Worm (Caenorhabditis elegans): ENCODE results near the gene grl-19.

grl-19 gene

DNA sequence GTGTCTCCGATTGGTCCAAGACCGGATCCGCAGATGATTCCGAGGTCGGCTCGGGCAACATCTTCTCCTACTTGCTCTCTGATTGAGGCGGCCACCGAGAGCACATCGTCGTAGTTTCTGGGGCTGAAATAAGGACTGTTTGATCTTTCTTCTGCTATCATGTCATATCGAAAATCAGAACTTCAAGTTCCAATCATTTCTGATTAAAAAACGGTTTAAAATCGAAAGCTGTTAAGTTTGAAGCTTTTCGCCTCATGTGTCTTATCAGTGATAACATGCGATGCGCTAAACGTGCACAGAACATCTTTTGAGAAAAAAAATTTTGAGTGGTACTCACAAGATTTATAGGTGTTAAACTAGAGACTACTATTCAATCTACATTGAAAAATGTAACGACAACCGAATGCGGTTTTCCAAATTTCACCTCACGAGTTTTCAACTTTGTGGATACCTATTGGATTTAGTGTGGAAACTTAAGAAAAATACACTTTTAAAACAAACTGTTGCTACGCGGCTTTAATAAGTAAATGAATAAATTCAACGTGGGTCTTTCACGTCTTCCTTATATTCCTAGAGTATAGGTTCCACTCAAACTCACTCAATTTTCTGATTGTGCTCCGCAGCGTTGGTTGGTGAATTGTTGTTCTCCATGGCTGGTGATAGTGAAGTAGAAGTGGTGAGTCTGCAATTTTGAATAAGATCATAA, 41.8 kb upstream of the grl-19 start:
- TF ChIP-seq elt-2 (tag; optimal IDR thresholded peaks at IDR 0.05), result peak; percentile 54
- TF ChIP-seq fos-1 (tag; optimal IDR thresholded peaks at IDR 0.05), result no peak
- peak; percentile 8 for TF ChIP-seq pqm-1 (tag; optimal IDR thresholded peaks at IDR 0.05)

ce11 chrIV:293163-293755, 40.9 kb upstream of the grl-19 start:
- TF ChIP-seq daf-12 (tag; optimal IDR thresholded peaks at IDR 0.05) (no peak), pqm-1 (tag; optimal IDR thresholded peaks at IDR 0.05) (peak; percentile 15), R02D3.7 (tag; optimal IDR thresholded peaks at IDR 0.05) (no peak), ama-1 (optimal IDR thresholded peaks at IDR 0.05) (no peak), nhr-43 (tag; optimal IDR thresholded peaks at IDR 0.05; ENCODE audit: poor library complexity, severe bottlenecking) (no peak), ceh-9 (tag; optimal IDR thresholded peaks at IDR 0.05) (no peak), lin-15B (tag; optimal IDR thresholded peaks at IDR 0.05) (no peak), nhr-11 (tag; optimal IDR thresholded peaks at IDR 0.05) (no peak), jun-1 (tag; optimal IDR thresholded peaks at IDR 0.05) (peak; percentile 4)

- TF ChIP-seq lsy-12 (tag; optimal IDR thresholded peaks at IDR 0.05), result peak; percentile 37
- TF ChIP-seq ceh-28 (tag; optimal IDR thresholded peaks at IDR 0.05), result peak; percentile 8
- TF ChIP-seq nhr-77 (tag; optimal IDR thresholded peaks at IDR 0.05), result no peak
- no peak for TF ChIP-seq nhr-43 (tag; optimal IDR thresholded peaks at IDR 0.05; ENCODE audit: poor library complexity, severe bottlenecking)
- no peak for TF ChIP-seq tbx-2 (tag; optimal IDR thresholded peaks at IDR 0.05)
- peak; percentile 66 for TF ChIP-seq jun-1 (tag; optimal IDR thresholded peaks at IDR 0.05)
- no peak for TF ChIP-seq nhr-76 (tag; optimal IDR thresholded peaks at IDR 0.05)
- TF ChIP-seq ceh-9 (tag; optimal IDR thresholded peaks at IDR 0.05), result no peak
- TF ChIP-seq aly-2 (tag; optimal IDR thresholded peaks at IDR 0.05), result no peak
- peak; percentile 99 for TF ChIP-seq pqm-1 (tag; optimal IDR thresholded peaks at IDR 0.05)
- no peak for TF ChIP-seq elt-3 (tag; optimal IDR thresholded peaks at IDR 0.05)
- peak; percentile 72 for TF ChIP-seq pha-4 (tag; optimal IDR thresholded peaks at IDR 0.05)
- TF ChIP-seq ama-1 (optimal IDR thresholded peaks at IDR 0.05), result peak; percentile 44
- TF ChIP-seq elt-2 (tag; optimal IDR thresholded peaks at IDR 0.05), result peak; percentile 96
- TF ChIP-seq fos-1 (tag; optimal IDR thresholded peaks at IDR 0.05), result no peak
- no peak for TF ChIP-seq unc-62 (GFP tag; optimal IDR thresholded peaks at IDR 0.05)
Measured at ce11 chrIV:291851-292367, 39.6 kb upstream of the grl-19 start.

DNA sequence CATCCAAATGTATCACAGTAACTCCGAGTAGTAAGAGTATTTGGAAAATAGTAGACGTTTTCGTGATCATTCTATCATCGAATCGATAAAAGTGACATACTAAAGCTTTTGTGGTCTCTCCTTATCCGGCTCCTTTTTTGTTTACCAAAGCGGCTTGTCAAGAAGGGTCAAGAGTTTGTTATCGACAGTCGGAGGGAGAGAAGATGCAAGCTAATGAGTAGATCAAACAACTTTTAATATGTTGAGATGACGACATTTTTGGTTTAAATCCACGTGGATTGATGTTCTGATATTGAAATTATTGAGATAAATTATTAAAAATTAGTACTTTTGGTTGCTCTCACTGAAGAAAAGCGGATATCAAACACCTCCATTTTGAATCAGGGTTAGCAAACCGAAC, 39.0 kb upstream of the grl-19 start, which contains the start of gene T21D12.7:
Gene T21D12.7 (minus strand): TSS at position 101 of the 400 bp plus-strand sequence.
- TF ChIP-seq nhr-23 (tag; optimal IDR thresholded peaks at IDR 0.05) (no peak), unc-62 (GFP tag; optimal IDR thresholded peaks at IDR 0.05) (no peak), ZK546.5 (tag; optimal IDR thresholded peaks at IDR 0.05) (no peak), unc-39 (tag; optimal IDR thresholded peaks at IDR 0.05) (no peak), nhr-76 (tag; optimal IDR thresholded peaks at IDR 0.05) (no peak), nhr-67 (tag; optimal IDR thresholded peaks at IDR 0.05) (no peak), R02D3.7 (tag; optimal IDR thresholded peaks at IDR 0.05) (no peak), eor-1 (tag; optimal IDR thresholded peaks at IDR 0.05) (no peak), fkh-2 (tag; optimal IDR thresholded peaks at IDR 0.05) (no peak), ceh-28 (tag; optimal IDR thresholded peaks at IDR 0.05) (no peak), fkh-10 (GFP tag; optimal IDR thresholded peaks at IDR 0.05) (no peak), mml-1 (tag; optimal IDR thresholded peaks at IDR 0.05) (no peak), lin-39 (tag; optimal IDR thresholded peaks at IDR 0.05) (no peak), nhr-28 (tag; optimal IDR thresholded peaks at IDR 0.05) (no peak)

DNA sequence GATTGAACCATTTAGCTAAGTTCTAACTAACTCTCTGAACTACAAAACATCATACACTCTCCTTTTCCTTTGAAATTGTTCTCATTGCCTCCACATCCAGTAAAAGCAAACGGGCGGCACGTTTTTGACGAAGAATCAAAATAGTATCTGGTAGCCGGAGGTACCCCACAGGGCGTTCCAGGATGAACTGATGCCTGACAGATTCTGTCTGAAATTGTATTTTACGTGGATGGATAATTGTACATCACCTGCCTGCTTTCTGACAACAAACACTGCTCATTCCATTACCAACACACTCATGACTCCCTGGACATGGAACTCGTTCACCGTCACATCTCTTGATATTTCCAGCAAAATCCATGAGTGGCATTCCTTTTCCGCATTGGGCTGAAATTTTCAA, 38.0 kb upstream of the grl-19 start:
- TF ChIP-seq ceh-9 (tag; optimal IDR thresholded peaks at IDR 0.05), result no peak
- no peak for TF ChIP-seq lin-15B (tag; optimal IDR thresholded peaks at IDR 0.05)
- no peak for TF ChIP-seq hmg-11 (tag; optimal IDR thresholded peaks at IDR 0.05)
- TF ChIP-seq aly-2 (tag; optimal IDR thresholded peaks at IDR 0.05), result no peak
- no peak for TF ChIP-seq lsy-12 (tag; optimal IDR thresholded peaks at IDR 0.05)
- TF ChIP-seq nhr-11 (tag; optimal IDR thresholded peaks at IDR 0.05), result no peak
- TF ChIP-seq ceh-16 (tag; optimal IDR thresholded peaks at IDR 0.05), result no peak
- TF ChIP-seq ceh-82 (tag; optimal IDR thresholded peaks at IDR 0.05), result no peak
- no peak for TF ChIP-seq fos-1 (tag; optimal IDR thresholded peaks at IDR 0.05)
- no peak for TF ChIP-seq nhr-237 (tag; optimal IDR thresholded peaks at IDR 0.05)
- no peak for TF ChIP-seq nhr-76 (tag; optimal IDR thresholded peaks at IDR 0.05)
- no peak for TF ChIP-seq ceh-28 (tag; optimal IDR thresholded peaks at IDR 0.05)
- TF ChIP-seq skn-1 (tag; optimal IDR thresholded peaks at IDR 0.05), result no peak
- no peak for TF ChIP-seq lin-39 (tag; optimal IDR thresholded peaks at IDR 0.05)
- no peak for TF ChIP-seq egl-27 (tag; optimal IDR thresholded peaks at IDR 0.05)
- TF ChIP-seq snpc-4 (tag; optimal IDR thresholded peaks at IDR 0.05), result no peak
- no peak for TF ChIP-seq jun-1 (tag; optimal IDR thresholded peaks at IDR 0.05)
- TF ChIP-seq fkh-2 (tag; optimal IDR thresholded peaks at IDR 0.05), result no peak
